Fruit fly (Drosophila melanogaster): ENCODE data around the gene CG13983.

CG13983 gene

DNA sequence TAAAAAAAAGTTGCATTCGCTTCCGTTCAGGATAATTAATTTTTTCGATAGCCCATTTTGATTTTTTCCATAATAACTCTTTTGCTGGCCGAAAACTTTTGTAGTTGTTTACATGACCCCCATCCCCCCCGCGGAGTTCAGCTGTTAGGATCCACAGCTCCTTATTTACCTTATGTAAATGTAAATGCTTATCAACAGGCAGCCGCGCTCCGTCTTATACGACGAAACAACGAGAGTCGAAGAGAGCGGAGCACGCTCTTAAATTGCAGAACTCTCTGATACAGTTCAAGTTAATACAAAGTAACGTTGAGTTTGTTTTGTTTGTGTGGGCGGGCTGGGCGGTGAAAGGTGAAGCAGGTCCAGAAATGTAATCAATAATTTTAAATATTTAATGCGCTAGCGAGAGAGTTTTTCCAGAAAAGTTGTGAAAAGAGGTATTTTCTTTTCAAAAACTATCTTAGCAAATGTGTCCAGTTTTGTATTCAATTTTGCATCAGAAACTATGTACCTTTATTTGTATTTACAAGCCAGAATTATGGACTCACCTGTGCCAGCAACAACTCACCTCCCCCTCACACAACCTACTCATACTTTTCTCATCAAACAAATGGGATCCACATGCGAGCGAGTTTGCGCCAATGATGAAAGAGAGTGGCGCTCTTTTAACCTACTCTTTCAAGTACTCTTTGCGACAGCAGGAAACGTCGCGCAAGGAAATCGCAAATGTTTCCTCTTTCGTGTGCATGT is 11.9 kb downstream of the CG13983 start:
- TF ChIP-seq B-H1 (GFP tag; IDR thresholded peaks at IDR 0.05) (no peak), slbo (GFP tag; IDR thresholded peaks at IDR 0.05) (no peak), maf-S (GFP tag; optimal IDR thresholded peaks at IDR 0.05) (no peak), CG32772 (GFP tag; IDR thresholded peaks at IDR 0.05) (no peak), Ptx1 (GFP tag; IDR thresholded peaks at IDR 0.05) (no peak), Opbp (GFP tag; IDR thresholded peaks at IDR 0.05; ENCODE audit: partially characterized antibody) (no peak), CG18262 (tag; optimal IDR thresholded peaks at IDR 0.05) (no peak), al (GFP tag; IDR thresholded peaks at IDR 0.05) (no peak), klu (GFP tag; IDR thresholded peaks at IDR 0.05) (no peak), CG15696 (tag; optimal IDR thresholded peaks at IDR 0.05) (peak; percentile 63), CG30431 (GFP tag; optimal IDR thresholded peaks at IDR 0.05) (no peak), CG1832 (GFP tag; optimal IDR thresholded peaks at IDR 0.05) (no peak), Doc3 (GFP tag; IDR thresholded peaks at IDR 0.05; ENCODE audit: partially characterized antibody) (no peak), CG7556 (GFP tag; optimal IDR thresholded peaks at IDR 0.05) (no peak), usp (GFP tag; optimal IDR thresholded peaks at IDR 0.05) (no peak), sd (tag; optimal IDR thresholded peaks at IDR 0.05) (no peak), ftz-f1 (GFP tag; optimal IDR thresholded peaks at IDR 0.05) (no peak), az2 (GFP tag; optimal IDR thresholded peaks at IDR 0.05) (no peak), nerfin-2 (GFP tag; IDR thresholded peaks at IDR 0.05; ENCODE audit: partially characterized antibody) (no peak), lov (optimal IDR thresholded peaks at IDR 0.05) (no peak), lov (GFP tag; IDR thresholded peaks at IDR 0.05) (no peak), CG6689 (GFP tag; IDR thresholded peaks at IDR 0.05) (no peak), CG13894 (tag; optimal IDR thresholded peaks at IDR 0.05) (no peak), CG7928 (GFP tag; optimal IDR thresholded peaks at IDR 0.05) (no peak), CG7372 (GFP tag; IDR thresholded peaks at IDR 0.05) (no peak), CG18011 (GFP tag; optimal IDR thresholded peaks at IDR 0.05) (no peak), CG8281 (tag; optimal IDR thresholded peaks at IDR 0.05) (no peak), HLH54F (GFP tag; optimal IDR thresholded peaks at IDR 0.05) (no peak), Antp (GFP tag; optimal IDR thresholded peaks at IDR 0.05) (no peak), CG8290 (GFP tag; optimal IDR thresholded peaks at IDR 0.05) (no peak), CG8290 (tag; optimal IDR thresholded peaks at IDR 0.05) (no peak), CG7745 (tag; optimal IDR thresholded peaks at IDR 0.05) (no peak), Nf-YA (GFP tag; IDR thresholded peaks at IDR 0.05) (no peak), CG11247 (GFP tag; IDR thresholded peaks at IDR 0.05) (0 out of 2 replicates have a peak, but pooled peaks have one; percentile 6), CG9727 (GFP tag; optimal IDR thresholded peaks at IDR 0.05) (peak; percentile 6), gcm2 (GFP tag; optimal IDR thresholded peaks at IDR 0.05) (no peak), Usf (GFP tag; optimal IDR thresholded peaks at IDR 0.05) (no peak), CG9437 (GFP tag; optimal IDR thresholded peaks at IDR 0.05) (no peak), crol (GFP tag; IDR thresholded peaks at IDR 0.05) (no peak; the same call in 1 of the 2 replicates), odd (GFP tag; optimal IDR thresholded peaks at IDR 0.05) (no peak), psq (GFP tag; optimal IDR thresholded peaks at IDR 0.05) (no peak), zfh1 (GFP tag; IDR thresholded peaks at IDR 0.05) (no peak), CG8388 (GFP tag; optimal IDR thresholded peaks at IDR 0.05) (peak; percentile 45), CG31365 (tag; optimal IDR thresholded peaks at IDR 0.05) (no peak), Nf-YC (tag; optimal IDR thresholded peaks at IDR 0.05) (no peak), Max (GFP tag; optimal IDR thresholded peaks at IDR 0.05) (no peak), CG2120 (GFP tag; optimal IDR thresholded peaks at IDR 0.05) (no peak), CG11398 (GFP tag; optimal IDR thresholded peaks at IDR 0.05) (no peak), sisA (GFP tag; IDR thresholded peaks at IDR 0.05) (no peak), CG6813 (GFP tag; optimal IDR thresholded peaks at IDR 0.05) (peak; percentile 11), pho (GFP tag; optimal IDR thresholded peaks at IDR 0.05) (no peak)

All from whole organism, embryonic.